Fruit fly (Drosophila melanogaster): Measurements from ENCODE around the gene ppk31.

DNA sequence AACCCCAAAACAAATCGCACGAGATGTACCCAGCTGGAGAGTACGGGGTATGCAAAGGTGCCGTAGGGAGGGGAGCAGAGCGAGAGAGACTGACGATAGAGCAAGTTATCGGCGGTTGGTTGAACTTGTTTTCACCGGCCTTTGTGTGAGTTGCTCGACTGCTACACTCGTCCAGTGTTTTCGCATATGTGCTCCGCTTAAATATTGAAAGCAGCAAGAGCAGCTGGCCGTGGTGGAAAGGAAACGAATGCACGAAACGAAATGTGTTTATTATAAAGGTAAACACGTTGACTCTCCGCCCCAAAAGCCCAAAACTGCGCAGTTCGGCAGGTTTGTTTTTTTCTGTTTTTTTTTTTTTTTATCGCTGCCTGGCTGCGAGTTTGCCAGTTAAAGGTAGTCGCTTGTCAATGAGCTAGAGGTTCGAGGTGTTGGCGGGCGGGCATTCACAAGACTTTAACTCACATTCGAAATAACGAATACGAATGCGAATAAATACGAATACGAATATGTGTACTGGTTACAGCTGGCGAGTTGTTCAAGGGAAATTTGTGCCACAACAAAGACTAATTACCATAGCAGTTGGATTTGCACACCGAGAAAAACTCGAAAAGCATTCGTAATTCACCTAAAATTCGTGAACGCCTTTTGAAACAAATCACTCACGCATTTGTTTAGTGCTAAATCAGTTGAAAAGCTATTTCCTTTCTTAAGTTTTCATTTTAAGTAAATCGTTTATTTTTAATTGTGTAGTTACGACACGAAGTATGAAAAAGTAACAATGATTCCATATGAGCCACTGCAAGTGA lies 33.1 kb upstream of the ppk31 start:
- TF ChIP-seq Dref (GFP tag; IDR thresholded peaks at IDR 0.05) (no peak), CG11695 (GFP tag; IDR thresholded peaks at IDR 0.05) (no peak), CG1647 (GFP tag; optimal IDR thresholded peaks at IDR 0.05) (no peak), odd (GFP tag; optimal IDR thresholded peaks at IDR 0.05) (no peak), Tbp (GFP tag; optimal IDR thresholded peaks at IDR 0.05) (no peak), zfh2 (GFP tag; optimal IDR thresholded peaks at IDR 0.05) (no peak), unpg (GFP tag; optimal IDR thresholded peaks at IDR 0.05) (no peak), CG3163 (GFP tag; optimal IDR thresholded peaks at IDR 0.05) (peak; percentile 10)
